Worm (Caenorhabditis elegans): ENCODE data around the gene mop-25.1.

mop-25.1 gene

ce11 chrX:3968209-3968960 is 43.6 kb upstream of the mop-25.1 start, which contains the start of gene C16B8.3 (continued):
- TF ChIP-seq T20F7.1 (GFP tag; optimal IDR thresholded peaks at IDR 0.05): peak; percentile 42
- TF ChIP-seq T26A8.4 (GFP tag; IDR thresholded peaks at IDR 0.05): no peak
- TF ChIP-seq mep-1 (tag; optimal IDR thresholded peaks at IDR 0.05): peak; percentile 39
- no peak for TF ChIP-seq lsy-2 (tag; optimal IDR thresholded peaks at IDR 0.05)
- no peak for TF ChIP-seq Y75B8A.6 (GFP tag; IDR thresholded peaks at IDR 0.05)
- TF ChIP-seq F26F4.8 (GFP tag; conservative IDR thresholded peaks at IDR 0.05): no peak
- TF ChIP-seq nhr-41 (GFP tag; IDR thresholded peaks at IDR 0.05): no peak
- no peak for TF ChIP-seq vab-7 (GFP tag; IDR thresholded peaks at IDR 0.05)
- no peak for TF ChIP-seq fkh-10 (GFP tag; optimal IDR thresholded peaks at IDR 0.05)
- TF ChIP-seq nhr-102 (tag; optimal IDR thresholded peaks at IDR 0.05): no peak
- TF ChIP-seq F49E8.2 (tag; optimal IDR thresholded peaks at IDR 0.05; ENCODE audit: borderline replicate concordance): no peak
- no peak for TF ChIP-seq mes-2 (tag; optimal IDR thresholded peaks at IDR 0.05; ENCODE audit: poor library complexity, severe bottlenecking)
- TF ChIP-seq set-16 (GFP tag; IDR thresholded peaks at IDR 0.05): peak; percentile 36
- no peak for TF ChIP-seq duxl-1 (tag; optimal IDR thresholded peaks at IDR 0.05; ENCODE audit: poor library complexity)
- TF ChIP-seq lin-1 (GFP tag; IDR thresholded peaks at IDR 0.05): no peak
- TF ChIP-seq saeg-2 (GFP tag; IDR thresholded peaks at IDR 0.05): no peak
- no peak for TF ChIP-seq F37D6.2 (tag; optimal IDR thresholded peaks at IDR 0.05)
- no peak for TF ChIP-seq ceh-32 (tag; optimal IDR thresholded peaks at IDR 0.05; ENCODE audit: poor library complexity)
- no peak for TF ChIP-seq nhr-111 (GFP tag; optimal IDR thresholded peaks at IDR 0.05)
- TF ChIP-seq pha-4 (GFP tag; IDR thresholded peaks at IDR 0.05): no peak
- no peak for TF ChIP-seq pha-4 (tag; optimal IDR thresholded peaks at IDR 0.05)
- TF ChIP-seq spr-3 (GFP tag; optimal IDR thresholded peaks at IDR 0.05): no peak
- no peak for TF ChIP-seq dpl-1 (GFP tag; optimal IDR thresholded peaks at IDR 0.05)
- no peak for TF ChIP-seq nhr-42 (GFP tag; IDR thresholded peaks at IDR 0.05)
- no peak for TF ChIP-seq spr-1 (tag; optimal IDR thresholded peaks at IDR 0.05)
- no peak for TF ChIP-seq php-3 (GFP tag; IDR thresholded peaks at IDR 0.05)
- peak; percentile 71 for TF ChIP-seq hlh-11 (tag; optimal IDR thresholded peaks at IDR 0.05)
- no peak for TF ChIP-seq daf-19 (GFP tag; conservative IDR thresholded peaks at IDR 0.05)
- no peak for TF ChIP-seq cey-2 (tag; optimal IDR thresholded peaks at IDR 0.05; ENCODE audit: borderline replicate concordance, insufficient read depth)
- TF ChIP-seq zip-11 (GFP tag; IDR thresholded peaks at IDR 0.05): no peak
- no peak for TF ChIP-seq ZK337.2 (GFP tag; IDR thresholded peaks at IDR 0.05)
- TF ChIP-seq mdl-1 (tag; optimal IDR thresholded peaks at IDR 0.05): peak in 1 of 2 experiments; percentile 66
- no peak for TF ChIP-seq arid-1 (GFP tag; conservative IDR thresholded peaks at IDR 0.05)
- TF ChIP-seq D1046.2 (GFP tag; IDR thresholded peaks at IDR 0.05): no peak
- TF ChIP-seq nhr-48 (tag; optimal IDR thresholded peaks at IDR 0.05): peak; percentile 37
- TF ChIP-seq hif-1 (tag; optimal IDR thresholded peaks at IDR 0.05): no peak
- no peak for TF ChIP-seq ctbp-1 (GFP tag; IDR thresholded peaks at IDR 0.05)
- no peak for TF ChIP-seq nhr-76 (tag; optimal IDR thresholded peaks at IDR 0.05)
- TF ChIP-seq zfp-2 (tag; optimal IDR thresholded peaks at IDR 0.05): no peak
- no peak for TF ChIP-seq nhr-11 (tag; optimal IDR thresholded peaks at IDR 0.05)
- TF ChIP-seq tra-1 (GFP tag; IDR thresholded peaks at IDR 0.05): no peak
- no peak for TF ChIP-seq madf-9 (GFP tag; conservative IDR thresholded peaks at IDR 0.05)
- peak; percentile 46 for TF ChIP-seq ama-1 (optimal IDR thresholded peaks at IDR 0.05)
- no peak for TF ChIP-seq lin-15B (tag; optimal IDR thresholded peaks at IDR 0.05)
- no peak for TF ChIP-seq aly-2 (tag; optimal IDR thresholded peaks at IDR 0.05)
- TF ChIP-seq daf-16 (GFP tag; optimal IDR thresholded peaks at IDR 0.05): no peak
- TF ChIP-seq daf-16 (tag; optimal IDR thresholded peaks at IDR 0.05): peak; percentile 66
- TF ChIP-seq dmd-6 (GFP tag; IDR thresholded peaks at IDR 0.05): peak; percentile 65
- TF ChIP-seq skn-1 (tag; optimal IDR thresholded peaks at IDR 0.05): no peak
- TF ChIP-seq zag-1 (tag; optimal IDR thresholded peaks at IDR 0.05): no peak

Measured in whole organism, L4 larva.